Worm (Caenorhabditis elegans) whole organism, young adult: ENCODE measurements around the gene tos-1.
A peak's percentile ranks its signal among the peaks of the same experiment; 100 is the strongest.

ENCODE experiments used
- B0019.2 ChIP-seq: fragments of 200-800 bp; sonication (Bioruptor generic); conservative IDR thresholded peaks from 2 replicates; pipeline ENCODE4 v1.3.6; 2022; ENCODE audit warnings: missing genetic modification reagents, missing genetic modification characterization, missing compliant biosample characterization
- B0035.1 ChIP-seq: sonication (generic microtip); optimal IDR thresholded peaks from 2 replicates; lab custom pipeline; 2016; ENCODE audit warnings: missing genetic modification characterization, mild to moderate bottlenecking, missing compliant biosample characterization, missing genotype, missing genetic modification reagents
- C06A6.2 ChIP-seq: fragments of 200-800 bp; sonication (Bioruptor generic); conservative IDR thresholded peaks from 2 replicates; pipeline ENCODE4 v1.3.6; 2022; ENCODE audit warnings: missing genetic modification characterization, missing compliant biosample characterization
- C17E4.6 ChIP-seq: fragments of 200-800 bp; sonication (Bioruptor generic); IDR thresholded peaks from 2 replicates; pipeline ENCODE4 v1.3.6; 2022; ENCODE audit warnings: missing genetic modification reagents, missing genetic modification characterization, missing compliant biosample characterization
- F10E7.11 ChIP-seq: sonication (generic microtip); optimal IDR thresholded peaks from 2 replicates; lab custom pipeline; 2017; ENCODE audit warnings: mild to moderate bottlenecking, missing genetic modification characterization, moderate library complexity, missing compliant biosample characterization
- F37B4.10 ChIP-seq: fragments of 200-800 bp; sonication (Bioruptor generic); IDR thresholded peaks from 2 replicates; pipeline ENCODE4 v1.3.6; 2022; ENCODE audit warnings: missing genetic modification characterization, missing compliant biosample characterization
- F55B11.4 ChIP-seq: sonication (generic microtip); optimal IDR thresholded peaks from 2 replicates; lab custom pipeline; 2016; ENCODE audit warnings: missing compliant biosample characterization, missing genetic modification characterization, borderline replicate concordance; ENCODE audit not compliant: insufficient read depth
- F57A8.1 ChIP-seq: fragments of 200-800 bp; sonication (Bioruptor generic); optimal IDR thresholded peaks from 2 replicates; lab custom pipeline; 2018; ENCODE audit warnings: mild to moderate bottlenecking, missing genetic modification characterization, moderate library complexity, missing compliant biosample characterization
- T07F8.4 ChIP-seq: sonication (generic microtip); optimal IDR thresholded peaks from 2 replicates; lab custom pipeline; 2016; ENCODE audit warnings: mild to moderate bottlenecking, missing genetic modification characterization, moderate library complexity, missing compliant biosample characterization
- Y95B8A.8 ChIP-seq: fragments of 200-800 bp; sonication (Bioruptor generic); IDR thresholded peaks from 2 replicates; pipeline ENCODE4 v1.3.6; 2022; ENCODE audit warnings: missing genetic modification reagents, missing genetic modification characterization, missing compliant biosample characterization
- ama-1 ChIP-seq, 3 experiments: fragments of 150-350 bp in 1 of 3; sonication (generic microtip) in 2 of 3; optimal IDR thresholded peaks; 2 replicates each; lab custom pipeline; 2014 to 2018; ENCODE audit warnings: missing biosample characterization in 2 of 3, missing genetic modification characterization in 2 of 3, missing genetic modification reagents in 2 of 3
- attf-6 ChIP-seq: fragments of 200-800 bp; sonication (Bioruptor generic); IDR thresholded peaks from 2 replicates; pipeline ENCODE4 v1.3.6; 2022; ENCODE audit warnings: missing genetic modification reagents, missing genetic modification characterization, missing compliant biosample characterization
- ceh-27 ChIP-seq: fragments of 200-800 bp; sonication (Bioruptor generic); optimal IDR thresholded peaks from 2 replicates; lab custom pipeline; 2018; ENCODE audit warnings: mild to moderate bottlenecking, missing genetic modification characterization, moderate library complexity, missing compliant biosample characterization
- die-1 ChIP-seq: sonication (generic microtip); optimal IDR thresholded peaks from 2 replicates; lab custom pipeline; 2016; ENCODE audit warnings: missing genotype, mild to moderate bottlenecking, missing genetic modification characterization, missing compliant biosample characterization
- dox-1 ChIP-seq: fragments of 200-800 bp; sonication (Bioruptor generic); IDR thresholded peaks from 2 replicates; pipeline ENCODE4 v1.3.6; 2022; ENCODE audit warnings: missing genetic modification reagents, missing genetic modification characterization, missing compliant biosample characterization
- efl-1 ChIP-seq: fragments of 150-350 bp; optimal IDR thresholded peaks from 2 replicates; lab custom pipeline; 2014; ENCODE audit warnings: missing biosample characterization, missing genetic modification reagents, missing genetic modification characterization
- ets-4 ChIP-seq: fragments of 200-800 bp; sonication (Bioruptor generic); optimal IDR thresholded peaks from 2 replicates; lab custom pipeline; 2018; ENCODE audit warnings: mild to moderate bottlenecking, missing genetic modification characterization, missing compliant biosample characterization
- gei-17 ChIP-seq: fragments of 200-800 bp; sonication (Bioruptor generic); optimal IDR thresholded peaks from 2 replicates; lab custom pipeline; 2018; ENCODE audit warnings: mild to moderate bottlenecking, missing genetic modification characterization, missing compliant biosample characterization
- hmg-1.2 ChIP-seq: fragments of 200-800 bp; sonication (Bioruptor generic); IDR thresholded peaks from 2 replicates; pipeline ENCODE4 v1.3.6; 2022; ENCODE audit warnings: missing genetic modification reagents, missing genetic modification characterization, missing compliant biosample characterization
- hmg-20 ChIP-seq: fragments of 200-800 bp; sonication (Bioruptor generic); IDR thresholded peaks from 2 replicates; pipeline ENCODE4 v1.3.6; 2022; ENCODE audit warnings: missing genetic modification reagents, missing genetic modification characterization, missing compliant biosample characterization
- hrde-1 ChIP-seq: sonication (generic microtip); optimal IDR thresholded peaks from 2 replicates; lab custom pipeline; 2016; ENCODE audit warnings: missing genetic modification characterization, mild to moderate bottlenecking, missing compliant biosample characterization, moderate library complexity, missing genotype, missing genetic modification reagents, borderline replicate concordance
- lag-1 ChIP-seq: fragments of 200-800 bp; sonication (Bioruptor generic); IDR thresholded peaks from 2 replicates; pipeline ENCODE4 v1.3.6; 2022; ENCODE audit warnings: missing genetic modification reagents, missing genetic modification characterization, missing compliant biosample characterization
- let-607 ChIP-seq, 2 experiments: fragments of 200-800 bp in 1 of 2; sonication (Bioruptor generic) in 1 of 2; sonication (generic microtip) in 1 of 2; optimal IDR thresholded peaks; 2 replicates each; lab custom pipeline; 2016 to 2018; ENCODE audit warnings: mild to moderate bottlenecking in 2 of 2, missing compliant biosample characterization in 2 of 2, missing genetic modification characterization in 2 of 2, moderate library complexity in 2 of 2, missing genotype in 1 of 2
- lin-26 ChIP-seq: fragments of 200-800 bp; sonication (Bioruptor generic); IDR thresholded peaks from 2 replicates; pipeline ENCODE4 v1.3.6; 2022; ENCODE audit warnings: missing genetic modification reagents, missing genetic modification characterization, missing compliant biosample characterization
- lir-1 ChIP-seq: fragments of 200-800 bp; sonication (Bioruptor generic); conservative IDR thresholded peaks from 2 replicates; pipeline ENCODE4 v1.3.6; 2022; ENCODE audit warnings: missing genetic modification reagents, missing genetic modification characterization, missing compliant biosample characterization
- lsl-1 ChIP-seq: fragments of 200-800 bp; sonication (Bioruptor generic); optimal IDR thresholded peaks from 2 replicates; lab custom pipeline; 2018; ENCODE audit warnings: mild to moderate bottlenecking, missing genetic modification characterization, moderate library complexity, missing compliant biosample characterization
- lsy-27 ChIP-seq: sonication (generic microtip); optimal IDR thresholded peaks from 2 replicates; lab custom pipeline; 2017; ENCODE audit warnings: missing genetic modification characterization, mild to moderate bottlenecking, missing compliant biosample characterization, antibody characterized with exemption, missing genotype, borderline replicate concordance; ENCODE audit not compliant: insufficient read depth
- madf-10 ChIP-seq: sonication (generic microtip); optimal IDR thresholded peaks from 2 replicates; lab custom pipeline; 2016; ENCODE audit warnings: mild to moderate bottlenecking, missing genetic modification characterization, missing compliant biosample characterization
- mcd-1 ChIP-seq: fragments of 200-800 bp; sonication (Bioruptor generic); IDR thresholded peaks from 2 replicates; pipeline ENCODE4 v1.3.6; 2022; ENCODE audit warnings: missing genetic modification reagents, missing genetic modification characterization, missing compliant biosample characterization
- mel-28 ChIP-seq: sonication (generic microtip); optimal IDR thresholded peaks from 2 replicates; lab custom pipeline; 2016; ENCODE audit warnings: borderline replicate concordance, mild to moderate bottlenecking, missing genetic modification characterization, missing compliant biosample characterization
- mes-4 ChIP-seq: sonication (generic microtip); optimal IDR thresholded peaks from 2 replicates; lab custom pipeline; 2016; ENCODE audit warnings: missing genotype, missing genetic modification characterization, missing compliant biosample characterization
- mxl-1 ChIP-seq: sonication (generic microtip); optimal IDR thresholded peaks from 2 replicates; lab custom pipeline; 2016; ENCODE audit warnings: missing genetic modification characterization, missing compliant biosample characterization
- nfya-1 ChIP-seq: sonication (generic microtip); optimal IDR thresholded peaks from 2 replicates; lab custom pipeline; 2017; ENCODE audit warnings: antibody characterized with exemption, missing compliant biosample characterization, missing genetic modification characterization, borderline replicate concordance; ENCODE audit not compliant: insufficient read depth
- nfya-2 ChIP-seq: fragments of 200-800 bp; sonication (Bioruptor generic); IDR thresholded peaks from 2 replicates; pipeline ENCODE4 v1.3.6; 2022; ENCODE audit warnings: missing genetic modification reagents, missing genetic modification characterization, missing compliant biosample characterization
- nhr-120 ChIP-seq: fragments of 200-800 bp; sonication (Bioruptor generic); IDR thresholded peaks from 2 replicates; pipeline ENCODE4 v1.3.6; 2022; ENCODE audit warnings: missing genetic modification characterization, missing compliant biosample characterization
- nhr-80 ChIP-seq: sonication (generic microtip); optimal IDR thresholded peaks from 2 replicates; lab custom pipeline; 2016; ENCODE audit warnings: missing genetic modification characterization, missing compliant biosample characterization
- sdz-38 ChIP-seq: sonication (generic microtip); optimal IDR thresholded peaks from 2 replicates; lab custom pipeline; 2016; ENCODE audit warnings: missing genotype, missing genetic modification characterization, missing compliant biosample characterization
- snpc-3.4 ChIP-seq: sonication (generic microtip); optimal IDR thresholded peaks from 2 replicates; lab custom pipeline; 2017; ENCODE audit warnings: missing genetic modification characterization, mild to moderate bottlenecking, missing compliant biosample characterization, antibody characterized with exemption, moderate library complexity, missing genotype, missing genetic modification reagents
- somi-1 ChIP-seq: fragments of 200-800 bp; sonication (Bioruptor generic); optimal IDR thresholded peaks from 2 replicates; lab custom pipeline; 2018; ENCODE audit warnings: mild to moderate bottlenecking, missing genetic modification characterization, missing compliant biosample characterization
- tbx-9 ChIP-seq: sonication (generic microtip); optimal IDR thresholded peaks from 2 replicates; lab custom pipeline; 2016; ENCODE audit warnings: borderline replicate concordance, missing genetic modification characterization, inconsistent platforms, missing compliant biosample characterization
- tlf-1 ChIP-seq: fragments of 200-800 bp; sonication (Bioruptor generic); optimal IDR thresholded peaks from 2 replicates; lab custom pipeline; 2018; ENCODE audit warnings: mild to moderate bottlenecking, missing genetic modification characterization, missing compliant biosample characterization
- xnd-1 ChIP-seq: sonication (generic microtip); optimal IDR thresholded peaks from 2 replicates; lab custom pipeline; 2016; ENCODE audit warnings: missing genotype, missing genetic modification reagents, missing genetic modification characterization, missing compliant biosample characterization
- zfh-2 ChIP-seq: fragments of 200-800 bp; sonication (Bioruptor generic); conservative IDR thresholded peaks from 2 replicates; pipeline ENCODE4 v1.3.6; 2022; ENCODE audit warnings: missing genetic modification reagents, missing genetic modification characterization, missing compliant biosample characterization
- ztf-28 ChIP-seq: fragments of 200-800 bp; sonication (Bioruptor generic); IDR thresholded peaks from 2 replicates; pipeline ENCODE4 v1.3.6; 2022; ENCODE audit warnings: missing genetic modification reagents, missing genetic modification characterization, missing compliant biosample characterization
- ztf-3 ChIP-seq: fragments of 200-800 bp; sonication (Bioruptor generic); optimal IDR thresholded peaks from 2 replicates; lab custom pipeline; 2018; ENCODE audit warnings: mild to moderate bottlenecking, missing genetic modification characterization, missing compliant biosample characterization

tos-1 gene

ce11 chrV:9341814-9342213 is 2.2 kb downstream of the tos-1 start (continued):
- peak; percentile 59 for TF ChIP-seq B0019.2 (GFP tag; lab: Robert Waterston, UW)
- TF ChIP-seq, all 124 proteins: peak for 42; not testable (repeated sequence) for 82

DNA sequence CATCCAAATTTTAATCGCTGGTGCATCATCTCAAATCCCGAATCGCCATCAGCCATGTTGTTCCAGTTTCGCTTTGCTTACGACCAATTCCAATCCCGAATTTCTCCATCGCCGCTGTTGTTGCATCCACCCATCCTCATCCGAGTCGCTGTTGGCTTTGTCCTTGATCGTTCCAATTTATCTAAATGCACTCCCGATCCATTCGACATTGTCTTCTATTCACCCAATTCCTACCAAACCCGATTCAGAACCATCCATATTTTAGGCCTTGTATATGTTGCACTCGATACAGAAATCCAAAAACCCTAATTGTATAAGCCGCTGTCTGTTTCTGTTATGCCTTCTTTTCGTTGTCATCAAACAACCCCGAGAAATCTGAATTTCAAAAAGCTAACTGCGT is 3.7 kb downstream of the tos-1 start:
- TF ChIP-seq ama-1 (optimal IDR thresholded peaks at IDR 0.05; lab: Kevin White, UChicago) (no peak), ama-1 (GFP tag; optimal IDR thresholded peaks at IDR 0.05; lab: Kevin White, UChicago) (no peak), somi-1 (GFP tag; lab: Kevin White, UChicago) (no peak), nfya-1 (tag; lab: Kevin White, UChicago) (no peak), B0035.1 (tag; lab: Kevin White, UChicago) (no peak), lin-26 (GFP tag; lab: Robert Waterston, UW) (peak; percentile 45), mxl-1 (tag; lab: Kevin White, UChicago) (peak; percentile 23), F57A8.1 (GFP tag; lab: Kevin White, UChicago) (no peak), nfya-2 (GFP tag; lab: Robert Waterston, UW) (peak; percentile 81), mel-28 (peak; percentile 21), mes-4 (tag; lab: Kevin White, UChicago) (no peak), zfh-2 (GFP tag; lab: Robert Waterston, UW) (0 out of 2 replicates have a peak, but pooled peaks have one; percentile 4), gei-17 (GFP tag; lab: Kevin White, UChicago) (no peak), mcd-1 (peak; percentile 49; the same call in 1 of the 2 replicates), dox-1 (GFP tag; lab: Robert Waterston, UW) (peak; percentile 58; the same call in 1 of the 2 replicates), hrde-1 (tag; lab: Kevin White, UChicago) (no peak), sdz-38 (tag; lab: Kevin White, UChicago) (no peak), hmg-1.2 (GFP tag; lab: Robert Waterston, UW) (peak; percentile 62), nhr-120 (0 out of 2 replicates have a peak, but pooled peaks have one; percentile 43), ets-4 (no peak), die-1 (tag; lab: Kevin White, UChicago) (no peak), nhr-80 (tag; lab: Kevin White, UChicago) (no peak), C17E4.6 (GFP tag; lab: Robert Waterston, UW) (peak; percentile 54; the same call in 1 of the 2 replicates), lsy-27 (tag; lab: Kevin White, UChicago) (no peak), B0019.2 (GFP tag; lab: Robert Waterston, UW) (peak; percentile 32; the same call in 1 of the 2 replicates), T07F8.4 (no peak), madf-10 (tag; lab: Kevin White, UChicago) (no peak), F10E7.11 (tag; lab: Kevin White, UChicago) (no peak), hmg-20 (GFP tag; lab: Robert Waterston, UW) (0 out of 2 replicates have a peak, but pooled peaks have one; percentile 54), lag-1 (no peak), efl-1 (no peak), lir-1 (GFP tag; lab: Robert Waterston, UW) (no peak), ztf-28 (peak; percentile 28; the same call in 1 of the 2 replicates), ztf-3 (GFP tag; lab: Kevin White, UChicago) (no peak), tlf-1 (GFP tag; lab: Kevin White, UChicago) (peak; percentile 47), C06A6.2 (GFP tag; lab: Robert Waterston, UW) (peak; percentile 80), lsl-1 (GFP tag; lab: Kevin White, UChicago) (no peak), tbx-9 (tag; lab: Kevin White, UChicago) (no peak), snpc-3.4 (tag; lab: Kevin White, UChicago) (no peak), ceh-27 (GFP tag; lab: Kevin White, UChicago) (no peak), Y95B8A.8 (GFP tag; lab: Robert Waterston, UW) (peak; percentile 88), F55B11.4 (tag; lab: Kevin White, UChicago) (no peak), xnd-1 (no peak), let-607 (tag; optimal IDR thresholded peaks at IDR 0.05; lab: Kevin White, UChicago) (no peak), attf-6 (GFP tag; lab: Robert Waterston, UW) (0 out of 2 replicates have a peak, but pooled peaks have one; percentile 42), F37B4.10 (GFP tag; lab: Robert Waterston, UW) (peak; percentile 94)
